Fruit fly (Drosophila melanogaster): ENCODE measurements around the gene CG34267.

- peak; percentile 84 for TF ChIP-seq CG8159 (tag; optimal IDR thresholded peaks at IDR 0.05)
- TF ChIP-seq EcR (GFP tag; optimal IDR thresholded peaks at IDR 0.05) = peak; percentile 10
- TF ChIP-seq CG8301 (tag; optimal IDR thresholded peaks at IDR 0.05) = peak; percentile 74
- no peak for TF ChIP-seq D1 (tag; optimal IDR thresholded peaks at IDR 0.05)
- peak; percentile 89 for TF ChIP-seq CG4496 (GFP tag; IDR thresholded peaks at IDR 0.05)
- TF ChIP-seq CG9948 (tag; optimal IDR thresholded peaks at IDR 0.05) = peak; percentile 78
- TF ChIP-seq Snoo (tag; optimal IDR thresholded peaks at IDR 0.05) = peak; percentile 85
- TF ChIP-seq CG14655 (GFP tag; optimal IDR thresholded peaks at IDR 0.05) = peak; percentile 84
- TF ChIP-seq CG12605 (GFP tag; IDR thresholded peaks at IDR 0.05) = 0 out of 2 replicates have a peak, but pooled peaks have one; percentile 35
- peak; percentile 68; the same call in 1 of the 2 replicates for TF ChIP-seq CG32121 (GFP tag; IDR thresholded peaks at IDR 0.05)
These were observed 45.4 kb upstream of the CG34267 start for dm6 chr3L:545512-546161.

All from whole organism, pupa.